Worm (Caenorhabditis elegans): ENCODE results near the gene syf-2.

ce11 chrIII:7141285-7141715, 20.6 kb downstream of the syf-2 start:
- TF ChIP-seq nhr-28 (tag; optimal IDR thresholded peaks at IDR 0.05) = no peak
- no peak for TF ChIP-seq nhr-76 (tag; optimal IDR thresholded peaks at IDR 0.05)
- TF ChIP-seq ama-1 (optimal IDR thresholded peaks at IDR 0.05) = peak; percentile 91
- TF ChIP-seq ceh-9 (tag; optimal IDR thresholded peaks at IDR 0.05) = no peak
- TF ChIP-seq jun-1 (tag; optimal IDR thresholded peaks at IDR 0.05) = no peak
- TF ChIP-seq pqm-1 (tag; optimal IDR thresholded peaks at IDR 0.05) = peak; percentile 62
- peak; percentile 80 for TF ChIP-seq elt-2 (tag; optimal IDR thresholded peaks at IDR 0.05)
- no peak for TF ChIP-seq nhr-12 (tag; optimal IDR thresholded peaks at IDR 0.05)
- no peak for TF ChIP-seq fos-1 (tag; optimal IDR thresholded peaks at IDR 0.05)
